Fruit fly (Drosophila melanogaster) whole organism, wandering third instar larva: Measurements from ENCODE around the gene BicD.
A peak's percentile ranks its signal among the peaks of the same experiment; 100 is the strongest.

ENCODE experiments used
- Abd-B ChIP-seq: fragments of >200 bp; optimal IDR thresholded peaks from 2 replicates; lab custom pipeline; 2017; ENCODE audit warnings: missing biosample characterization, missing genetic modification characterization
- CG32264 ChIP-seq: fragments of 200-800 bp; sonication (Bioruptor generic); optimal IDR thresholded peaks from 2 replicates; lab custom pipeline; 2016; ENCODE audit warnings: missing biosample characterization, missing genetic modification characterization
- CG9705 ChIP-seq: fragments of 200-800 bp; sonication (Bioruptor generic); optimal IDR thresholded peaks from 2 replicates; lab custom pipeline; 2018; ENCODE audit warnings: missing biosample characterization, mild to moderate bottlenecking, missing genetic modification characterization
- CrebA ChIP-seq: fragments of 200-800 bp; sonication (Bioruptor generic); optimal IDR thresholded peaks from 2 replicates; lab custom pipeline; 2016; ENCODE audit warnings: missing biosample characterization, mild to moderate bottlenecking, missing genetic modification characterization, borderline replicate concordance
- Dfd ChIP-seq: fragments of >200 bp; optimal IDR thresholded peaks from 2 replicates; lab custom pipeline; 2017; ENCODE audit warnings: missing biosample characterization, missing genetic modification characterization
- Dif ChIP-seq: fragments of 200-275, 200-300 bp; sonication (Bioruptor generic); optimal IDR thresholded peaks from 2 replicates; lab custom pipeline; 2018; ENCODE audit warnings: missing biosample characterization, missing genetic modification characterization; ENCODE audit not compliant: partially characterized antibody
- GATAd ChIP-seq: sonication (Bioruptor generic); optimal IDR thresholded peaks from 2 replicates; lab custom pipeline; 2016; ENCODE audit warnings: missing biosample characterization, missing genetic modification characterization
- HLH106 ChIP-seq: fragments of 200-800 bp; optimal IDR thresholded peaks from 3 replicates; lab custom pipeline; 2019; ENCODE audit warnings: missing biosample characterization, mild to moderate bottlenecking, missing genetic modification characterization, moderate library complexity
- Hnf4 ChIP-seq: fragments of 200-800 bp; sonication (Bioruptor generic); optimal IDR thresholded peaks from 2 replicates; lab custom pipeline; 2016; ENCODE audit warnings: missing biosample characterization, mild to moderate bottlenecking, missing genetic modification characterization
- Hr78 ChIP-seq: fragments of >200 bp; optimal IDR thresholded peaks from 2 replicates; lab custom pipeline; 2017; ENCODE audit warnings: missing biosample characterization, missing genetic modification characterization
- Hr83 ChIP-seq: fragments of 200-300 bp; sonication (Bioruptor generic); optimal IDR thresholded peaks from 2 replicates; lab custom pipeline; 2016; ENCODE audit warnings: missing biosample characterization, mild to moderate bottlenecking, missing genetic modification characterization, moderate library complexity; ENCODE audit not compliant: poor library complexity, severe bottlenecking
- Jra ChIP-seq: sonication (Bioruptor generic); optimal IDR thresholded peaks from 2 replicates; lab custom pipeline; 2016; ENCODE audit warnings: missing biosample characterization, missing genetic modification characterization
- Mio ChIP-seq: sonication (Bioruptor generic); optimal IDR thresholded peaks from 2 replicates; lab custom pipeline; 2016; ENCODE audit warnings: missing biosample characterization, missing genetic modification characterization
- Myc ChIP-seq: fragments of >200 bp; optimal IDR thresholded peaks from 2 replicates; lab custom pipeline; 2017
- N ChIP-seq: fragments of >200 bp; optimal IDR thresholded peaks from 2 replicates; lab custom pipeline; 2018; ENCODE audit warnings: missing biosample characterization, missing external identifiers, missing genetic modification characterization
- OdsH ChIP-seq: fragments of 200-800 bp; sonication (Bioruptor generic); optimal IDR thresholded peaks from 2 replicates; lab custom pipeline; 2016; ENCODE audit warnings: missing biosample characterization, mild to moderate bottlenecking, missing genetic modification characterization
- Rel ChIP-seq, 2 experiments: fragments of 200-800 bp; sonication (Bioruptor generic) in 1 of 2; optimal IDR thresholded peaks; 2 replicates in 1 of 2; 3 replicates in 1 of 2; lab custom pipeline; 2016 to 2019; ENCODE audit warnings: mild to moderate bottlenecking in 2 of 2, missing biosample characterization in 2 of 2, missing genetic modification characterization in 2 of 2, moderate library complexity in 1 of 2
- Sp1 ChIP-seq: fragments of 200-800 bp; sonication (Bioruptor generic); optimal IDR thresholded peaks from 3 replicates; lab custom pipeline; 2019; ENCODE audit warnings: missing biosample characterization, mild to moderate bottlenecking, missing genetic modification characterization, moderate library complexity
- Vsx2 ChIP-seq: fragments of 200-300, 225-300 bp; sonication (Bioruptor generic); optimal IDR thresholded peaks from 2 replicates; lab custom pipeline; 2018; ENCODE audit warnings: missing biosample characterization, missing genetic modification characterization; ENCODE audit not compliant: partially characterized antibody
- br ChIP-seq: fragments of 200-800 bp; sonication (Bioruptor generic); optimal IDR thresholded peaks from 2 replicates; lab custom pipeline; 2016; ENCODE audit warnings: missing biosample characterization, missing genetic modification characterization
- brk ChIP-seq: fragments of 200-800 bp; sonication (Bioruptor generic); optimal IDR thresholded peaks from 2 replicates; lab custom pipeline; 2016; ENCODE audit warnings: missing biosample characterization, mild to moderate bottlenecking, missing genetic modification characterization
- dl ChIP-seq, 2 experiments: fragments of 175-275, 200-275 bp in 1 of 2; fragments of 200-275 bp in 1 of 2; sonication (Bioruptor generic); optimal IDR thresholded peaks; lab custom pipeline; 2018; ENCODE audit warnings: mild to moderate bottlenecking in 2 of 2, missing biosample characterization in 2 of 2, missing genetic modification characterization in 2 of 2, moderate library complexity in 2 of 2; ENCODE audit not compliant: partially characterized antibody in 2 of 2, insufficient read depth in 1 of 2
- dmrt93B ChIP-seq: fragments of 200-800 bp; sonication (Bioruptor generic); optimal IDR thresholded peaks from 2 replicates; lab custom pipeline; 2018; ENCODE audit warnings: missing biosample characterization, mild to moderate bottlenecking, missing genetic modification characterization
- dsf ChIP-seq: sonication (Bioruptor generic); optimal IDR thresholded peaks from 2 replicates; lab custom pipeline; 2016; ENCODE audit warnings: missing biosample characterization, missing genetic modification characterization, borderline replicate concordance
- ey ChIP-seq: fragments of 200-800 bp; sonication (Bioruptor generic); optimal IDR thresholded peaks from 2 replicates; lab custom pipeline; 2016; ENCODE audit warnings: missing biosample characterization, missing genetic modification characterization
- foxo ChIP-seq, 2 experiments: fragments of 200-800 bp; sonication (Bioruptor generic); optimal IDR thresholded peaks; 2 replicates in 1 of 2; 3 replicates in 1 of 2; lab custom pipeline; 2016 to 2017; ENCODE audit warnings: missing biosample characterization in 2 of 2, missing genetic modification characterization in 2 of 2
- fru ChIP-seq: fragments of 200-800 bp; sonication (Bioruptor generic); optimal IDR thresholded peaks from 3 replicates; lab custom pipeline; 2016; ENCODE audit warnings: missing biosample characterization, mild to moderate bottlenecking, missing genetic modification characterization
- h ChIP-seq: fragments of 200-800 bp; sonication (Bioruptor generic); optimal IDR thresholded peaks from 3 replicates; lab custom pipeline; 2016; ENCODE audit warnings: missing biosample characterization, mild to moderate bottlenecking, missing genetic modification characterization
- jim ChIP-seq: fragments of 175-275, 200-325 bp; sonication (Bioruptor generic); optimal IDR thresholded peaks from 2 replicates; lab custom pipeline; 2016; ENCODE audit warnings: missing biosample characterization, mild to moderate bottlenecking, missing genetic modification characterization
- lola ChIP-seq: fragments of >200 bp; optimal IDR thresholded peaks from 2 replicates; lab custom pipeline; 2017; ENCODE audit warnings: missing biosample characterization, missing genetic modification characterization
- pan ChIP-seq: fragments of >200 bp; optimal IDR thresholded peaks from 2 replicates; lab custom pipeline; 2017
- psq ChIP-seq: fragments of 200-800 bp; sonication (Bioruptor generic); optimal IDR thresholded peaks from 3 replicates; lab custom pipeline; 2017; ENCODE audit warnings: missing biosample characterization, mild to moderate bottlenecking, missing genetic modification characterization, moderate library complexity
- rgr ChIP-seq: fragments of 200-800 bp; sonication (Bioruptor generic); optimal IDR thresholded peaks from 3 replicates; lab custom pipeline; 2016; ENCODE audit warnings: missing biosample characterization, mild to moderate bottlenecking, missing genetic modification characterization
- sage ChIP-seq: fragments of 200-800 bp; sonication (Bioruptor generic); optimal IDR thresholded peaks from 2 replicates; lab custom pipeline; 2016; ENCODE audit warnings: missing biosample characterization, mild to moderate bottlenecking, missing genetic modification characterization
- sv ChIP-seq: fragments of 200-800 bp; sonication (Bioruptor generic); optimal IDR thresholded peaks from 3 replicates; lab custom pipeline; 2016; ENCODE audit warnings: missing biosample characterization, missing genetic modification characterization
- tai ChIP-seq: sonication (Bioruptor generic); optimal IDR thresholded peaks from 2 replicates; lab custom pipeline; 2016; ENCODE audit warnings: missing biosample characterization, missing genetic modification characterization
- usp ChIP-seq: fragments of >200 bp; optimal IDR thresholded peaks from 2 replicates; lab custom pipeline; 2017; ENCODE audit warnings: missing biosample characterization, missing genetic modification characterization
- woc ChIP-seq: sonication (Bioruptor generic); optimal IDR thresholded peaks from 2 replicates; lab custom pipeline; 2016; ENCODE audit warnings: missing biosample characterization, mild to moderate bottlenecking, missing genetic modification characterization

The BicD gene

dm6 chr2L:17480943-17481580 is 8.0 kb upstream of the BicD start, which contains the start of the genes fws and Lamtor3:
Gene fws (minus strand): TSS chr2L:17481029.
Gene Lamtor3 (plus strand): TSS chr2L:17481231.
- peak; percentile 96 for TF ChIP-seq Hnf4
- TF ChIP-seq br (GFP tag; lab: Kevin White, UChicago), result peak; percentile 97
- no peak for TF ChIP-seq Dif (GFP tag; lab: Kevin White, UChicago)
- TF ChIP-seq N, result no peak
- peak; percentile 73 for TF ChIP-seq jim (GFP tag; lab: Kevin White, UChicago)
- no peak for TF ChIP-seq usp (GFP tag; lab: Kevin White, UChicago)
- TF ChIP-seq sv (GFP tag; lab: Kevin White, UChicago), result peak; percentile 93
- TF ChIP-seq psq, result peak; percentile 98
- peak; percentile 83 for TF ChIP-seq Mio (GFP tag; lab: Kevin White, UChicago)
- TF ChIP-seq Myc (lab: Kevin White, UChicago), result no peak
- no peak for TF ChIP-seq CrebA (GFP tag; lab: Kevin White, UChicago)
- TF ChIP-seq Sp1, result peak; percentile 97
- TF ChIP-seq woc (GFP tag; lab: Kevin White, UChicago), result peak; percentile 83
- TF ChIP-seq pan (lab: Kevin White, UChicago), result no peak
- peak; percentile 99 for TF ChIP-seq HLH106 (tag; lab: Kevin White, UChicago)
- no peak for TF ChIP-seq lola (GFP tag; lab: Kevin White, UChicago)
- TF ChIP-seq ey (GFP tag; lab: Kevin White, UChicago), result peak; percentile 93
- no peak for TF ChIP-seq Hr78 (GFP tag; lab: Kevin White, UChicago)
- peak; percentile 95 for TF ChIP-seq fru (GFP tag; lab: Kevin White, UChicago)
- TF ChIP-seq Rel (GFP tag; optimal IDR thresholded peaks at IDR 0.05; lab: Kevin White, UChicago), result peak; percentile 80
- peak; percentile 71 for TF ChIP-seq Rel (tag; optimal IDR thresholded peaks at IDR 0.05; lab: Kevin White, UChicago)
- peak; percentile 97 for TF ChIP-seq h
- peak; percentile 95 for TF ChIP-seq Jra (GFP tag; lab: Kevin White, UChicago)
- TF ChIP-seq tai, result no peak
- peak; percentile 85 for TF ChIP-seq Dfd (GFP tag; lab: Kevin White, UChicago)
- peak; percentile 94 for TF ChIP-seq dsf (GFP tag; lab: Kevin White, UChicago)
- peak; percentile 98 for TF ChIP-seq dmrt93B (GFP tag; lab: Kevin White, UChicago)
- TF ChIP-seq rgr (GFP tag; lab: Kevin White, UChicago), result peak; percentile 99
- peak; percentile 94 for TF ChIP-seq sage (GFP tag; lab: Kevin White, UChicago)
- no peak for TF ChIP-seq Vsx2 (GFP tag; lab: Kevin White, UChicago)
- peak; percentile 97 for TF ChIP-seq Hr83
- TF ChIP-seq CG32264 (GFP tag; lab: Kevin White, UChicago), result peak; percentile 91
- TF ChIP-seq brk, result no peak
- TF ChIP-seq CG9705 (GFP tag; lab: Kevin White, UChicago), result peak; percentile 77
- peak; percentile 66 to 98 for TF ChIP-seq foxo (GFP tag; optimal IDR thresholded peaks at IDR 0.05; lab: Kevin White, UChicago)
- TF ChIP-seq OdsH (GFP tag; lab: Kevin White, UChicago), result peak; percentile 98
- TF ChIP-seq dl (GFP tag; optimal IDR thresholded peaks at IDR 0.05; lab: Kevin White, UChicago; ENCODE audit: insufficient read depth in 1 of 2, partially characterized antibody in 2 of 2), result no peak
- TF ChIP-seq Abd-B (GFP tag; lab: Kevin White, UChicago), result no peak
- peak; percentile 93 for TF ChIP-seq GATAd

- TF ChIP-seq rgr (GFP tag; lab: Kevin White, UChicago) (peak; percentile 33), Sp1 (peak; percentile 6), dl (GFP tag; optimal IDR thresholded peaks at IDR 0.05; lab: Kevin White, UChicago; ENCODE audit: insufficient read depth in 1 of 2, partially characterized antibody in 2 of 2) (no peak), foxo (GFP tag; optimal IDR thresholded peaks at IDR 0.05; lab: Kevin White, UChicago) (no peak), Myc (lab: Kevin White, UChicago) (peak; percentile 14), usp (GFP tag; lab: Kevin White, UChicago) (no peak), Rel (GFP tag; optimal IDR thresholded peaks at IDR 0.05; lab: Kevin White, UChicago) (no peak), Rel (tag; optimal IDR thresholded peaks at IDR 0.05; lab: Kevin White, UChicago) (peak; percentile 25), Jra (GFP tag; lab: Kevin White, UChicago) (peak; percentile 32)
Observed at dm6 chr2L:17477710-17478109, 4.7 kb upstream of the BicD start, which contains the start of gene cass. Gene cass (minus strand): TSS chr2L:17477888.
